Worm (Caenorhabditis elegans) whole organism, L2 larva: ENCODE results near the gene atad-3.

Experiments used
- ama-1 ChIP-seq: fragments of 150-350 bp; optimal IDR thresholded peaks from 2 replicates; lab custom pipeline; 2018; ENCODE audit warnings: inconsistent platforms
- egl-27 ChIP-seq: sonication (generic microtip); optimal IDR thresholded peaks from 3 replicates; lab custom pipeline; 2017; ENCODE audit warnings: missing biosample characterization, missing genetic modification reagents, missing genetic modification characterization
- fos-1 ChIP-seq: fragments of 150-350 bp; optimal IDR thresholded peaks from 2 replicates; lab custom pipeline; 2014; ENCODE audit warnings: missing biosample characterization, missing genetic modification characterization
- lin-39 ChIP-seq: fragments of 150-350 bp; optimal IDR thresholded peaks from 2 replicates; lab custom pipeline; 2014; ENCODE audit warnings: missing biosample characterization, missing genetic modification reagents, missing genetic modification characterization
- lsy-2 ChIP-seq, 2 experiments: fragments of 150-350 bp in 1 of 2; sonication (generic microtip) in 1 of 2; optimal IDR thresholded peaks; 2 replicates each; lab custom pipeline; 2014 to 2017; ENCODE audit warnings: missing biosample characterization in 2 of 2, missing genetic modification characterization in 2 of 2
- nhr-25 ChIP-seq: fragments of 150-350 bp; sonication (generic microtip); optimal IDR thresholded peaks from 3 replicates; lab custom pipeline; 2014; ENCODE audit warnings: missing biosample characterization, missing genetic modification characterization
- nhr-77 ChIP-seq: fragments of 150-350 bp; optimal IDR thresholded peaks from 2 replicates; lab custom pipeline; 2014; ENCODE audit warnings: missing biosample characterization, missing genetic modification characterization
- peb-1 ChIP-seq: fragments of 150-350 bp; optimal IDR thresholded peaks from 2 replicates; lab custom pipeline; 2014; ENCODE audit warnings: missing biosample characterization, missing genetic modification characterization
- skn-1 ChIP-seq: sonication (generic microtip); optimal IDR thresholded peaks from 2 replicates; lab custom pipeline; 2017; ENCODE audit warnings: missing biosample characterization, missing genetic modification characterization

- TF ChIP-seq fos-1 (tag; lab: Kevin White, UChicago), result no peak
- no peak for TF ChIP-seq nhr-25 (tag; lab: Kevin White, UChicago)
- no peak for TF ChIP-seq ama-1 (lab: Kevin White, UChicago)
- no peak for TF ChIP-seq egl-27 (tag; lab: Kevin White, UChicago)
- TF ChIP-seq peb-1 (tag; lab: Kevin White, UChicago), result no peak
- no peak for TF ChIP-seq skn-1 (tag; lab: Kevin White, UChicago)
- no peak for TF ChIP-seq lin-39 (tag; lab: Kevin White, UChicago)
- no peak for TF ChIP-seq nhr-77 (tag; lab: Kevin White, UChicago)
- TF ChIP-seq lsy-2 (tag; optimal IDR thresholded peaks at IDR 0.05; lab: Kevin White, UChicago), result no peak
Observed at ce11 chrII:10245612-10246011, 3.2 kb upstream of the atad-3 start.
